Fruit fly (Drosophila melanogaster) whole organism, embryonic: ENCODE data around the gene fkh.

Experiments
- CG10431 ChIP-seq: fragments of 200-800 bp; sonication (Bioruptor generic); optimal IDR thresholded peaks from 3 replicates; lab custom pipeline; 2018; ENCODE audit warnings: missing biosample characterization, mild to moderate bottlenecking, missing genetic modification characterization
- CG11085 ChIP-seq: fragments of 200-800 bp; sonication (Bioruptor generic); IDR thresholded peaks from 2 replicates; pipeline ENCODE4 v1.3.6; 2022; ENCODE audit warnings: missing biosample characterization, missing genetic modification characterization
- CG11398 ChIP-seq: fragments of 200-800 bp; sonication (Bioruptor generic); optimal IDR thresholded peaks from 2 replicates; lab custom pipeline; 2016; ENCODE audit warnings: missing biosample characterization, missing genetic modification characterization
- CG1233 ChIP-seq: fragments of 200-800 bp; sonication (Bioruptor generic); optimal IDR thresholded peaks from 4 replicates; lab custom pipeline; 2018; ENCODE audit warnings: missing biosample characterization, mild to moderate bottlenecking, missing genetic modification characterization
- CG12659 ChIP-seq: fragments of 200-800 bp; sonication (Bioruptor generic); optimal IDR thresholded peaks from 3 replicates; lab custom pipeline; 2017; ENCODE audit warnings: mild to moderate bottlenecking, missing biosample characterization, missing genetic modification reagents, missing genetic modification characterization
- CG12744 ChIP-seq: fragments of 200-800 bp; sonication (Bioruptor generic); optimal IDR thresholded peaks from 2 replicates; lab custom pipeline; 2016; ENCODE audit warnings: missing biosample characterization, missing genetic modification characterization
- CG16813 ChIP-seq: fragments of 200-800 bp; sonication (Bioruptor generic); IDR thresholded peaks from 3 replicates; pipeline ENCODE4 v1.3.6; 2022; ENCODE audit warnings: missing biosample characterization, missing genetic modification characterization; ENCODE audit not compliant: partially characterized antibody
- CG17829 ChIP-seq: fragments of 200-800 bp; optimal IDR thresholded peaks from 2 replicates; lab custom pipeline; 2019; ENCODE audit warnings: missing biosample characterization, mild to moderate bottlenecking, missing genetic modification characterization, moderate library complexity
- CG18476 ChIP-seq: fragments of 200-800 bp; sonication (Bioruptor generic); optimal IDR thresholded peaks from 2 replicates; lab custom pipeline; 2016; ENCODE audit warnings: missing biosample characterization, mild to moderate bottlenecking, missing genetic modification characterization
- CG43689 ChIP-seq: fragments of 200-800 bp; sonication (Bioruptor generic); IDR thresholded peaks from 2 replicates; pipeline ENCODE4 v1.3.6; 2022; ENCODE audit warnings: missing biosample characterization, missing genetic modification characterization
- CG4820 ChIP-seq: fragments of 200-800 bp; sonication (Bioruptor generic); optimal IDR thresholded peaks from 3 replicates; lab custom pipeline; 2016; ENCODE audit warnings: missing biosample characterization, missing genetic modification characterization
- CG6854 ChIP-seq: fragments of 200-800 bp; sonication (Bioruptor generic); optimal IDR thresholded peaks from 3 replicates; lab custom pipeline; 2017; ENCODE audit warnings: missing biosample characterization, mild to moderate bottlenecking, missing genetic modification characterization
- CG7786 ChIP-seq: fragments of 200-800 bp; sonication (Bioruptor generic); optimal IDR thresholded peaks from 2 replicates; lab custom pipeline; 2016; ENCODE audit warnings: missing biosample characterization, missing genetic modification characterization
- CG8281 ChIP-seq: fragments of 200-800 bp; sonication (Bioruptor generic); optimal IDR thresholded peaks from 2 replicates; lab custom pipeline; 2018; ENCODE audit warnings: missing biosample characterization, mild to moderate bottlenecking, missing genetic modification characterization, moderate library complexity
- CG9817 ChIP-seq: fragments of 200-800 bp; sonication (Bioruptor generic); optimal IDR thresholded peaks from 2 replicates; lab custom pipeline; 2018; ENCODE audit warnings: missing biosample characterization, mild to moderate bottlenecking, missing genetic modification characterization, moderate library complexity
- CHES-1-like ChIP-seq: fragments of 200-800 bp; sonication (Bioruptor generic); optimal IDR thresholded peaks from 2 replicates; lab custom pipeline; 2016; ENCODE audit warnings: missing biosample characterization, missing genetic modification characterization
- CkIIα-i1 ChIP-seq: fragments of 200-800 bp; sonication (Bioruptor generic); IDR thresholded peaks from 2 replicates; pipeline ENCODE4 v1.3.6; 2022; ENCODE audit warnings: missing biosample characterization, missing genetic modification characterization
- Dfd ChIP-seq, 2 experiments: fragments of >200 bp; optimal IDR thresholded peaks; 2 replicates each; lab custom pipeline; 2017; ENCODE audit warnings: missing biosample characterization in 2 of 2, missing genetic modification characterization in 2 of 2
- Dip3 ChIP-seq: fragments of 200-800 bp; sonication (Bioruptor generic); optimal IDR thresholded peaks from 3 replicates; lab custom pipeline; 2016; ENCODE audit warnings: missing biosample characterization, missing genetic modification characterization
- Elba2 ChIP-seq: fragments of 200-800 bp; sonication (Bioruptor generic); optimal IDR thresholded peaks from 3 replicates; lab custom pipeline; 2016; ENCODE audit warnings: missing biosample characterization, missing genetic modification characterization
- Ets97D ChIP-seq: fragments of 200-800 bp; sonication (Bioruptor generic); optimal IDR thresholded peaks from 3 replicates; lab custom pipeline; 2016; ENCODE audit warnings: missing biosample characterization, missing genetic modification characterization
- GATAe ChIP-seq: fragments of 200-800 bp; sonication (Bioruptor generic); conservative IDR thresholded peaks from 2 replicates; pipeline ENCODE4 v1.3.6; 2022; ENCODE audit warnings: missing biosample characterization, missing genetic modification characterization
- HHEX ChIP-seq: fragments of 200-800 bp; sonication (Bioruptor generic); optimal IDR thresholded peaks from 3 replicates; lab custom pipeline; 2017; ENCODE audit warnings: missing biosample characterization, mild to moderate bottlenecking, missing genetic modification characterization, missing genetic modification reagents
- HmgD ChIP-seq: fragments of 200-800 bp; sonication (Bioruptor generic); optimal IDR thresholded peaks from 3 replicates; lab custom pipeline; 2016; ENCODE audit warnings: missing biosample characterization, missing genetic modification characterization
- Med ChIP-seq: fragments of 200-800 bp; sonication (Bioruptor generic); peaks from one replicate; lab custom pipeline; 2016; ENCODE audit warnings: missing biosample characterization, missing genetic modification characterization, mild to moderate bottlenecking, inconsistent platforms, moderate library complexity
- Rfx ChIP-seq: fragments of 200-800 bp; sonication (Bioruptor generic); IDR thresholded peaks from 2 replicates; pipeline ENCODE4 v1.3.6; 2022; ENCODE audit warnings: missing biosample characterization, missing genetic modification characterization
- bbx ChIP-seq: fragments of 200-800 bp; sonication (Bioruptor generic); IDR thresholded peaks from 2 replicates; pipeline ENCODE4 v1.3.6; 2022; ENCODE audit warnings: missing biosample characterization, missing genetic modification characterization; ENCODE audit not compliant: partially characterized antibody
- bsh ChIP-seq, 2 experiments: fragments of 200-800 bp; sonication (Bioruptor generic); optimal IDR thresholded peaks; 2 replicates each; lab custom pipeline; 2017 to 2018; ENCODE audit warnings: mild to moderate bottlenecking in 2 of 2, missing biosample characterization in 2 of 2, missing genetic modification characterization in 2 of 2, moderate library complexity in 1 of 2
- crc ChIP-seq: fragments of 200-800 bp; sonication (Bioruptor generic); optimal IDR thresholded peaks from 2 replicates; lab custom pipeline; 2016; ENCODE audit warnings: missing biosample characterization, missing genetic modification characterization
- dati ChIP-seq: fragments of 200-800 bp; sonication (Bioruptor generic); IDR thresholded peaks from 2 replicates; pipeline ENCODE4 v1.3.6; 2022; ENCODE audit warnings: missing biosample characterization, missing genetic modification characterization
- dm ChIP-seq: fragments of 200-800 bp; sonication (Bioruptor generic); optimal IDR thresholded peaks from 3 replicates; lab custom pipeline; 2016; ENCODE audit warnings: missing biosample characterization, missing genetic modification characterization
- dmrt99B ChIP-seq: fragments of 200-800 bp; sonication (Bioruptor generic); optimal IDR thresholded peaks from 2 replicates; lab custom pipeline; 2018; ENCODE audit warnings: missing biosample characterization, mild to moderate bottlenecking, missing genetic modification characterization, moderate library complexity
- ewg ChIP-seq: fragments of 200-800 bp; sonication (Bioruptor generic); optimal IDR thresholded peaks from 3 replicates; lab custom pipeline; 2017; ENCODE audit warnings: mild to moderate bottlenecking, missing biosample characterization, missing genetic modification reagents, missing genetic modification characterization
- fd64A ChIP-seq: fragments of 200-800 bp; sonication (Bioruptor generic); optimal IDR thresholded peaks from 3 replicates; lab custom pipeline; 2018; ENCODE audit warnings: missing biosample characterization, mild to moderate bottlenecking, missing genetic modification characterization
- grau ChIP-seq: fragments of 200-800 bp; optimal IDR thresholded peaks from 3 replicates; lab custom pipeline; 2019; ENCODE audit warnings: missing biosample characterization, mild to moderate bottlenecking, missing genetic modification characterization, moderate library complexity
- her ChIP-seq: fragments of 200-800 bp; sonication (Bioruptor generic); optimal IDR thresholded peaks from 2 replicates; lab custom pipeline; 2016; ENCODE audit warnings: missing biosample characterization, missing genetic modification characterization
- ind ChIP-seq: fragments of 200-800 bp; sonication (Bioruptor generic); optimal IDR thresholded peaks from 3 replicates; lab custom pipeline; 2016; ENCODE audit warnings: missing biosample characterization, missing genetic modification characterization
- mirr ChIP-seq: fragments of 200-800 bp; sonication (Bioruptor generic); optimal IDR thresholded peaks from 3 replicates; lab custom pipeline; 2018; ENCODE audit warnings: missing biosample characterization, mild to moderate bottlenecking, missing genetic modification characterization
- row ChIP-seq: fragments of 200-800 bp; sonication (Bioruptor generic); IDR thresholded peaks from 3 replicates; pipeline ENCODE4 v1.3.6; 2022; ENCODE audit warnings: missing biosample characterization, missing genetic modification characterization
- schlank ChIP-seq: fragments of 200-800 bp; sonication (Bioruptor generic); optimal IDR thresholded peaks from 2 replicates; lab custom pipeline; 2018; ENCODE audit warnings: missing biosample characterization, mild to moderate bottlenecking, missing genetic modification characterization
- shn ChIP-seq: fragments of 200-800 bp; sonication (Bioruptor generic); optimal IDR thresholded peaks from 3 replicates; lab custom pipeline; 2016; ENCODE audit warnings: missing biosample characterization, missing genetic modification characterization
- sna ChIP-seq: fragments of 200-800 bp; sonication (Bioruptor generic); IDR thresholded peaks from 2 replicates; pipeline ENCODE4 v1.3.6; 2022; ENCODE audit warnings: missing biosample characterization, missing genetic modification characterization; ENCODE audit not compliant: partially characterized antibody
- stc ChIP-seq: fragments of 200-800 bp; sonication (Bioruptor generic); IDR thresholded peaks from 2 replicates; pipeline ENCODE4 v1.3.6; 2022; ENCODE audit warnings: missing biosample characterization, missing genetic modification characterization
- toy ChIP-seq: fragments of 200-800 bp; sonication (Bioruptor generic); IDR thresholded peaks from 2 replicates; pipeline ENCODE4 v1.3.6; 2022; ENCODE audit warnings: missing biosample characterization, missing genetic modification characterization

fkh gene

dm6 chr3R:28631753-28632152 lies 46.7 kb upstream of the fkh start (continued):
- TF ChIP-seq CG10431 (GFP tag; lab: Kevin White, UChicago), result no peak
- TF ChIP-seq toy (GFP tag; lab: Robert Waterston, UW), result no peak
- TF ChIP-seq CG6854 (GFP tag; lab: Kevin White, UChicago), result no peak
- TF ChIP-seq fd64A (GFP tag; lab: Kevin White, UChicago), result no peak
- TF ChIP-seq bbx, result no peak
- peak; percentile 55 for TF ChIP-seq CG17829 (tag; lab: Kevin White, UChicago)
- no peak for TF ChIP-seq Dip3 (GFP tag; lab: Kevin White, UChicago)
- peak; percentile 46 for TF ChIP-seq CG7786 (GFP tag; lab: Kevin White, UChicago)
- TF ChIP-seq GATAe (GFP tag; lab: Robert Waterston, UW), result no peak
- peak; percentile 20 for TF ChIP-seq crc (GFP tag; lab: Kevin White, UChicago)
- 0 out of 2 replicates have a peak, but pooled peaks have one; percentile 19 for TF ChIP-seq dati (GFP tag; lab: Robert Waterston, UW)
- no peak for TF ChIP-seq CG11398 (GFP tag; lab: Kevin White, UChicago)
- peak; percentile 72 for TF ChIP-seq ind (GFP tag; lab: Kevin White, UChicago)
- TF ChIP-seq CHES-1-like, result peak; percentile 4
- peak; percentile 51; the same call in 1 of the 2 replicates for TF ChIP-seq Rfx (GFP tag; lab: Robert Waterston, UW)
- peak; percentile 17 for TF ChIP-seq CG18476 (GFP tag; lab: Kevin White, UChicago)
- TF ChIP-seq CkIIα-i1 (GFP tag; lab: Robert Waterston, UW), result no peak
- no peak for TF ChIP-seq CG8281 (tag; lab: Kevin White, UChicago)
- TF ChIP-seq shn (GFP tag; lab: Kevin White, UChicago), result no peak
- TF ChIP-seq CG4820 (GFP tag; lab: Kevin White, UChicago), result peak; percentile 72
- TF ChIP-seq grau (tag; lab: Kevin White, UChicago), result peak; percentile 40
- TF ChIP-seq Med, result peak; percentile 85
- peak; percentile 4 for TF ChIP-seq HHEX
- no peak for TF ChIP-seq dm (GFP tag; lab: Kevin White, UChicago)
- TF ChIP-seq Dfd (GFP tag; optimal IDR thresholded peaks at IDR 0.05; lab: Kevin White, UChicago), result no peak
- TF ChIP-seq Elba2, result peak; percentile 43
- TF ChIP-seq stc (GFP tag; lab: Robert Waterston, UW), result 0 out of 2 replicates have a peak, but pooled peaks have one; percentile 37
- no peak for TF ChIP-seq CG43689
- no peak for TF ChIP-seq Ets97D (GFP tag; lab: Kevin White, UChicago)
- TF ChIP-seq dmrt99B (tag; lab: Kevin White, UChicago), result peak; percentile 68
- TF ChIP-seq CG9817 (tag; lab: Kevin White, UChicago), result peak; percentile 19
- peak; percentile 66 for TF ChIP-seq CG1233 (GFP tag; lab: Kevin White, UChicago)
- peak in 1 of 2 experiments; percentile 40 for TF ChIP-seq bsh (GFP tag; optimal IDR thresholded peaks at IDR 0.05; lab: Kevin White, UChicago)
- TF ChIP-seq CG11085 (GFP tag; lab: Robert Waterston, UW), result no peak
- peak; percentile 58 for TF ChIP-seq her
- TF ChIP-seq CG12659, result no peak
- no peak for TF ChIP-seq mirr
- peak; percentile 69 for TF ChIP-seq row (GFP tag; lab: Robert Waterston, UW)
- no peak for TF ChIP-seq CG16813 (GFP tag; lab: Robert Waterston, UW)
- no peak for TF ChIP-seq CG12744 (GFP tag; lab: Kevin White, UChicago)
- TF ChIP-seq sna (GFP tag; lab: Robert Waterston, UW), result no peak
- peak; percentile 52 for TF ChIP-seq HmgD (GFP tag; lab: Kevin White, UChicago)
- TF ChIP-seq ewg (GFP tag; lab: Kevin White, UChicago), result peak; percentile 16
- TF ChIP-seq schlank, result no peak
